Worm (Caenorhabditis elegans): ENCODE data around the gene pals-32.

The pals-32 gene

ce11 chrV:2934075-2934474, 37.7 kb downstream of the pals-32 start, which contains the start of gene srh-247:
TSS of gene srh-247 (minus strand) at chrV:2934175.
- TF ChIP-seq rnt-1 (tag; optimal IDR thresholded peaks at IDR 0.05) = no peak
- TF ChIP-seq nhr-20 (tag; optimal IDR thresholded peaks at IDR 0.05) = no peak
- no peak for TF ChIP-seq nhr-76 (tag; optimal IDR thresholded peaks at IDR 0.05)

ce11 chrV:2938497-2938896, 42.1 kb downstream of the pals-32 start, which contains the start of gene srw-141:
TSS of gene srw-141 (minus strand) at chrV:2938597.
- TF ChIP-seq C04F5.9 (tag; optimal IDR thresholded peaks at IDR 0.05) (no peak), ces-1 (GFP tag; optimal IDR thresholded peaks at IDR 0.05) (no peak), unc-98 (GFP tag; IDR thresholded peaks at IDR 0.05) (no peak), hlh-17 (GFP tag; optimal IDR thresholded peaks at IDR 0.05; ENCODE audit: borderline replicate concordance) (no peak), egl-27 (tag; optimal IDR thresholded peaks at IDR 0.05) (no peak), nhr-84 (tag; optimal IDR thresholded peaks at IDR 0.05) (no peak), mep-1 (tag; optimal IDR thresholded peaks at IDR 0.05) (no peak), nhr-19 (GFP tag; conservative IDR thresholded peaks at IDR 0.05) (no peak), mdl-1 (tag; optimal IDR thresholded peaks at IDR 0.05) (no peak), mab-9 (GFP tag; IDR thresholded peaks at IDR 0.05) (no peak), zip-4 (GFP tag; optimal IDR thresholded peaks at IDR 0.05) (no peak), elt-3 (tag; optimal IDR thresholded peaks at IDR 0.05) (no peak), unc-30 (tag; optimal IDR thresholded peaks at IDR 0.05) (no peak), ets-5 (GFP tag; IDR thresholded peaks at IDR 0.05) (no peak), sptf-1 (tag; optimal IDR thresholded peaks at IDR 0.05) (no peak), ceh-63 (GFP tag; optimal IDR thresholded peaks at IDR 0.05) (no peak), tbx-2 (tag; optimal IDR thresholded peaks at IDR 0.05) (no peak), nhr-20 (tag; optimal IDR thresholded peaks at IDR 0.05) (no peak)

DNA sequence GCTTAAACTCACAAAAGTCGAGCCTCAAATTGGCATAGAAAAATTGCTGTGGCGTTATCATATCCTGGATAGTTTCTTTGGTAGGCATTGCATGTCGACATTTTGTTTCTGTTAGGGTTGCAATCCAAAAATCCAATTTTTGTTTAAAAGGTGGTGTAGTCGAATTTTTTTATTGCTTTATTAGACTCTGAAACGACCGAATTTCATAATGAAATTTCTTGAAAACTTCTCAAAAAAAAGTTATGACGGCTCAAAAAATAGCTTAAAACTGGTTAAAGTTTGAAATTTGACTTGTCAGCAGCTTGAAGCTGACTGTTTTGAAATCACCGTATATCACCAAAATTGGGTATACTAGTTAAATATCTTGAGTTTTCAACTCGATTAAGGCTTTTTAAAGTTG, 45.0 kb downstream of the pals-32 start, which contains the start of gene srw-143:
TSS of gene srw-143 (minus strand) at position 101 of the 400 bp plus-strand sequence.
- no peak for TF ChIP-seq alr-1 (tag; optimal IDR thresholded peaks at IDR 0.05; ENCODE audit: borderline replicate concordance)
- TF ChIP-seq efl-1 (optimal IDR thresholded peaks at IDR 0.05) = no peak
- TF ChIP-seq efl-1 (GFP tag; optimal IDR thresholded peaks at IDR 0.05 in 1 of 2) = peak in 1 of 2 experiments; percentile 23

ce11 chrV:2942247-2942646, 45.8 kb downstream of the pals-32 start:
- TF ChIP-seq nhr-237 (tag; optimal IDR thresholded peaks at IDR 0.05) = no peak
- no peak for TF ChIP-seq snpc-4 (tag; optimal IDR thresholded peaks at IDR 0.05)
- TF ChIP-seq nhr-19 (GFP tag; conservative IDR thresholded peaks at IDR 0.05) = no peak
- no peak for TF ChIP-seq zag-1 (tag; optimal IDR thresholded peaks at IDR 0.05)
- TF ChIP-seq unc-30 (tag; optimal IDR thresholded peaks at IDR 0.05) = no peak
- no peak for TF ChIP-seq unc-130 (tag; optimal IDR thresholded peaks at IDR 0.05)
- TF ChIP-seq unc-62 (GFP tag; optimal IDR thresholded peaks at IDR 0.05) = no peak
- TF ChIP-seq sup-37 (GFP tag; optimal IDR thresholded peaks at IDR 0.05) = no peak
- TF ChIP-seq egl-27 (tag; optimal IDR thresholded peaks at IDR 0.05) = no peak
- no peak for TF ChIP-seq pax-3 (tag; optimal IDR thresholded peaks at IDR 0.05)
- no peak for TF ChIP-seq xbp-1 (tag; optimal IDR thresholded peaks at IDR 0.05)

DNA sequence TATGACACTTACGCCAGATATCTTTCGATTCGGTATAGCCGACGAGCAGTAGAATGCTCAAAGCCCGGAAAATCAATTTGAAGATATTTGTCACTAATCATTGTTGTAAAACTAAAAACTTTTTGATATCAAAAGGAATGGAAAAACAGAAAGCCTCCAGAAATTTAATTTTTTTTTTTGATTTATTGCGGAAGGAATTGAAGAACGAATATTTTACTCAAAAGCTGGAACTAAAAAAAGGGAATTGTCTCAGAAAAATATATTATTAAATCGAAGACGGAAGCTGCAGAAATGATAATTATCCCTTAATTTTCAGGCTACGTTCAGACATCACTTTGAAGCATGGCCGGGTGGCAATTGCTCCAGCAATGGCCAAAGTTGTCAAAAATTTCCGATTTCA, 47.4 kb downstream of the pals-32 start, which contains the start of gene srw-137:
TSS of gene srw-137 (minus strand) at position 101 of the 400 bp plus-strand sequence.
- TF ChIP-seq ces-1 (GFP tag; optimal IDR thresholded peaks at IDR 0.05) (no peak), hpl-2 (GFP tag; optimal IDR thresholded peaks at IDR 0.05) (no peak), nhr-28 (tag; optimal IDR thresholded peaks at IDR 0.05) (no peak), fkh-4 (tag; optimal IDR thresholded peaks at IDR 0.05; ENCODE audit: borderline replicate concordance) (no peak), zag-1 (tag; optimal IDR thresholded peaks at IDR 0.05) (no peak), nhr-77 (tag; optimal IDR thresholded peaks at IDR 0.05) (no peak), fkh-10 (GFP tag; optimal IDR thresholded peaks at IDR 0.05) (no peak), unc-62 (GFP tag; optimal IDR thresholded peaks at IDR 0.05) (no peak), nhr-90 (tag; optimal IDR thresholded peaks at IDR 0.05; ENCODE audit: poor library complexity) (no peak)
